Fruit fly (Drosophila melanogaster): ENCODE data around the gene jumu.

Gene jumu

dm6 chr3R:10390914-10391377 is 41.0 kb downstream of the jumu start (continued):
- TF ChIP-seq scrt (GFP tag; optimal IDR thresholded peaks at IDR 0.05) (peak; percentile 57), dan (GFP tag; IDR thresholded peaks at IDR 0.05) (no peak), CG34376 (GFP tag; optimal IDR thresholded peaks at IDR 0.05) (peak; percentile 50), odd (GFP tag; optimal IDR thresholded peaks at IDR 0.05) (peak; percentile 15), chinmo (GFP tag; IDR thresholded peaks at IDR 0.05; ENCODE audit: partially characterized antibody) (0 out of 4 replicates have a peak, but pooled peaks have one; percentile 62), Adf1 (GFP tag; IDR thresholded peaks at IDR 0.05) (no peak), Meics (GFP tag; optimal IDR thresholded peaks at IDR 0.05) (peak; percentile 26), pfk (GFP tag; optimal IDR thresholded peaks at IDR 0.05) (no peak), vvl (GFP tag; IDR thresholded peaks at IDR 0.05) (no peak), schlank (tag; optimal IDR thresholded peaks at IDR 0.05) (peak; percentile 28), Max (GFP tag; optimal IDR thresholded peaks at IDR 0.05) (peak; percentile 4), Dek (tag; optimal IDR thresholded peaks at IDR 0.05) (peak; percentile 7), Fer3 (tag; optimal IDR thresholded peaks at IDR 0.05) (peak; percentile 50), CG7786 (GFP tag; optimal IDR thresholded peaks at IDR 0.05) (peak; percentile 23), CG4617 (GFP tag; optimal IDR thresholded peaks at IDR 0.05; ENCODE audit: borderline replicate concordance) (no peak), Hr39 (optimal IDR thresholded peaks at IDR 0.05) (no peak), lab (GFP tag; optimal IDR thresholded peaks at IDR 0.05) (peak; percentile 73), CG10274 (GFP tag; optimal IDR thresholded peaks at IDR 0.05) (peak; percentile 17), Gug (GFP tag; IDR thresholded peaks at IDR 0.05) (no peak), Abd-B (GFP tag; optimal IDR thresholded peaks at IDR 0.05) (no peak), CG8290 (GFP tag; optimal IDR thresholded peaks at IDR 0.05) (no peak), CG8290 (tag; optimal IDR thresholded peaks at IDR 0.05) (peak in 1 of 2 experiments; percentile 42), mirr (GFP tag; optimal IDR thresholded peaks at IDR 0.05) (peak; percentile 94), bab2 (GFP tag; optimal IDR thresholded peaks at IDR 0.05) (peak; percentile 60), Dbx (GFP tag; IDR thresholded peaks at IDR 0.05) (peak; percentile 19; the same call in 1 of the 3 replicates), Hey (tag; optimal IDR thresholded peaks at IDR 0.05) (peak; percentile 62), CG7928 (GFP tag; optimal IDR thresholded peaks at IDR 0.05) (no peak), CG13894 (tag; optimal IDR thresholded peaks at IDR 0.05) (peak; percentile 20), CG12942 (GFP tag; optimal IDR thresholded peaks at IDR 0.05) (no peak), gem (tag; optimal IDR thresholded peaks at IDR 0.05) (no peak), CG4328 (GFP tag; optimal IDR thresholded peaks at IDR 0.05) (peak; percentile 35), vfl (GFP tag; optimal IDR thresholded peaks at IDR 0.05) (no peak), CG33213 (GFP tag; optimal IDR thresholded peaks at IDR 0.05) (peak; percentile 45), Ets97D (GFP tag; optimal IDR thresholded peaks at IDR 0.05) (peak; percentile 15), CG7987 (GFP tag; optimal IDR thresholded peaks at IDR 0.05) (peak; percentile 11), B-H2 (GFP tag; optimal IDR thresholded peaks at IDR 0.05) (peak; percentile 11), lbe (GFP tag; optimal IDR thresholded peaks at IDR 0.05) (peak; percentile 70), grn (GFP tag; optimal IDR thresholded peaks at IDR 0.05) (peak; percentile 65), croc (GFP tag; conservative IDR thresholded peaks at IDR 0.05) (no peak), CG2120 (GFP tag; optimal IDR thresholded peaks at IDR 0.05) (peak; percentile 16), CG2116 (GFP tag; optimal IDR thresholded peaks at IDR 0.05) (no peak), CG10267 (tag; optimal IDR thresholded peaks at IDR 0.05) (no peak), Fer1 (GFP tag; optimal IDR thresholded peaks at IDR 0.05) (peak; percentile 42), ase (GFP tag; IDR thresholded peaks at IDR 0.05) (no peak), CG6813 (GFP tag; optimal IDR thresholded peaks at IDR 0.05) (peak; percentile 83), CG10543 (GFP tag; optimal IDR thresholded peaks at IDR 0.05) (peak; percentile 63), ham (GFP tag; IDR thresholded peaks at IDR 0.05) (no peak), PHDP (tag; optimal IDR thresholded peaks at IDR 0.05) (peak; percentile 16), Pdp1 (GFP tag; optimal IDR thresholded peaks at IDR 0.05) (peak in 1 of 2 experiments; percentile 65), CG6765 (GFP tag; optimal IDR thresholded peaks at IDR 0.05) (peak; percentile 41), CG1647 (GFP tag; optimal IDR thresholded peaks at IDR 0.05) (peak; percentile 30)
